Worm (Caenorhabditis elegans): Measurements from ENCODE around the gene F34H10.1.

DNA sequence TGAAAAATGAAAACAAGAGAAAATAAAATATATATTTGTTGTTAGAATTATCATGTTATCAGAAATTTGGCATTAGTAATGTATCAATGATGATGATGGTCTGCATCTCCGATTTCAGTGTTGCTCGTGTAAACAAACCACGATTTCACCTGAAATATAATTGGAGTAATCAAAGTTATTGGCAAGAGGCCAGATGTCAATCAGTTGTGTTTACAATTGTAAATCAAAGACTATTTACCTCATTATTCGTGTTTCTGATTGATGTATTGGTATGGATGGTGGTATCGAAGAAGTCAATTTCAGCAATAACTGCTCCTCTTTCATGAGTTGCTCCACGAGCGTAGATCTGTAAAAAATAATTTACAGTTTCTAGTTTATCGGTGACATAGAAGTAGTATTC lies 50.1 kb downstream of the F34H10.1 start:
- TF ChIP-seq cog-1 (tag; optimal IDR thresholded peaks at IDR 0.05): no peak
- no peak for TF ChIP-seq ztf-29 (GFP tag; IDR thresholded peaks at IDR 0.05)
- no peak for TF ChIP-seq T22C8.4 (GFP tag; IDR thresholded peaks at IDR 0.05)
